Fruit fly (Drosophila melanogaster) whole organism: Measurements from ENCODE around the gene Nrt.

ENCODE experiments used
- CG8478 ChIP-seq: fragments of >200 bp; optimal IDR thresholded peaks from 2 replicates; lab custom pipeline; 2018; ENCODE audit warnings: inconsistent platforms
- Dll ChIP-seq: fragments of >200 bp; optimal IDR thresholded peaks from 2 replicates; lab custom pipeline; 2017
- EcR ChIP-seq, 2 experiments: fragments of >200 bp; optimal IDR thresholded peaks; 2 replicates each; lab custom pipeline; 2017; ENCODE audit warnings: missing biosample characterization in 2 of 2, missing genetic modification characterization in 2 of 2, missing genetic modification reagents in 2 of 2
- pan ChIP-seq: fragments of >200 bp; optimal IDR thresholded peaks from 2 replicates; lab custom pipeline; 2017
- psq ChIP-seq: fragments of >200 bp; optimal IDR thresholded peaks from 2 replicates; lab custom pipeline; 2017
- usp ChIP-seq: fragments of >200 bp; optimal IDR thresholded peaks from 2 replicates; lab custom pipeline; 2017; ENCODE audit warnings: missing biosample characterization, missing genetic modification characterization, mixed read lengths

DNA sequence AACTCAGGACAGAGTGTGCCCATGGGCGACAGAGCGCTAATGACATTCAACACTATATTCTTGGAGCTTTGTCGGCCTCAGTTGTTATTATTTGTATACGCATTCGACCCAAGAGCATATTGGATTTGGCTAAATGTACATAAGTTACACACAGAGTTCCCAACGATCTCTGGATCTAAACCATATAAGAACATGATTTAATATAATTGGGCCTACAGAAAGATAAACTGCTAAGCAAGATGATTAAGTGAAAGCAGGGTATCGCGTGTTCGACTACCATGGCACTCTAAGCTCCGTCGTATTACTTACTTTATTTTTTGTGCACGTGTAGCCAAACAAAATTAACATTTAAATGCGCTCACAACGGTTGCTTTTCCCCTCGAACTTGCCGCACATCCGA, 5.6 kb upstream of the Nrt start:
- TF ChIP-seq usp (GFP tag; lab: Kevin White, UChicago) (no peak), CG8478 (no peak), psq (lab: Kevin White, UChicago) (no peak), EcR (GFP tag; optimal IDR thresholded peaks at IDR 0.05; lab: Kevin White, UChicago) (no peak), pan (lab: Kevin White, UChicago) (no peak), Dll (lab: Kevin White, UChicago) (no peak)
